Fruit fly (Drosophila melanogaster): ENCODE results near the gene eIF2A.
A peak's percentile ranks its signal among the peaks of the same experiment; 100 is the strongest.

The eIF2A gene

DNA sequence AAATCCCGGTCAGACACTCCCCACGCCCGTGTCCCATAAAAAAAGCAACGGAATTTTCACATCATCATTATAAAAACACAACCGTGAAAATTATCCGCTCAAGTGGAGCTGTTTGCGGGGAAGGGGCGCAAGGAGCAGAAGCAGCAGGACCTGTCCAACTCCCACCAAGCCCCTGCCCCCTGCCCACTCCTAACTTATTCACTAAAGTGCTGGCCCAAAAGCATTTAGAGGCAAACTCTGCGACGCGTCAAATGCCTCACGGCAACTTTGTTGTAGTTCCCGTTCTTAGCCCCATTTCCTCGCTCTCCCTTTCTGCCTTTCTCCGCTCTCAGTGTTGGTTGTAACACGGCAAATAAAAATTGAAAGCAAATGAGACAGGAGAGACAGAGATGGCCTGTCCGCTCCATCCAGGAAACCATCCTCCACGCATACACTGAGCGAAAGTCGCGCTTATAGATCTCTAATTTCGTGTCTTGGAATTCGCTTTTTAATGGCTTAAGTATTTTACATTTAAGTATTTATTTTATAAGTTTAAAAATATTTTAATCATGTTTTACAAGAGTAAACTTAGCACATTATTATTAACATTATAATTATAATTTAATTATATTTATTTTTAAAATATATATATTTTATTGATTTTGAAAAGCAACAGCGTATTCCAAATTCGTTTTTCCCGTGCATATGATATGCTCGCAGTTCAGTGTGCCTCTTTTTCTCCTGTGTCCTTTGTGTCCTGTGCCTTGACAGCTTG, 34.9 kb downstream of the eIF2A start (continued):
- TF ChIP-seq Sox100B (GFP tag; optimal IDR thresholded peaks at IDR 0.05) (peak; percentile 59), Hr51 (GFP tag; optimal IDR thresholded peaks at IDR 0.05) (peak in 1 of 2 experiments; percentile 62), fd3F (GFP tag; optimal IDR thresholded peaks at IDR 0.05) (peak; percentile 0), Sox102F (GFP tag; optimal IDR thresholded peaks at IDR 0.05) (peak; percentile 38), MBD-R2 (GFP tag; IDR thresholded peaks at IDR 0.05) (no peak), odd (GFP tag; optimal IDR thresholded peaks at IDR 0.05) (peak; percentile 27), Gsc (GFP tag; IDR thresholded peaks at IDR 0.05) (no peak), caup (GFP tag; optimal IDR thresholded peaks at IDR 0.05; ENCODE audit: severe bottlenecking) (peak; percentile 30), CG8388 (GFP tag; optimal IDR thresholded peaks at IDR 0.05) (peak; percentile 14), HHEX (GFP tag; optimal IDR thresholded peaks at IDR 0.05) (peak; percentile 42), nau (GFP tag; optimal IDR thresholded peaks at IDR 0.05) (no peak), CG6854 (GFP tag; optimal IDR thresholded peaks at IDR 0.05) (peak; percentile 9), dysf (GFP tag; IDR thresholded peaks at IDR 0.05) (peak; percentile 48; the same call in 1 of the 3 replicates), CG2120 (GFP tag; optimal IDR thresholded peaks at IDR 0.05) (peak; percentile 22), sob (GFP tag; IDR thresholded peaks at IDR 0.05) (no peak), gfzf (GFP tag; optimal IDR thresholded peaks at IDR 0.05) (no peak), CG7271 (tag; optimal IDR thresholded peaks at IDR 0.05) (no peak), Hand (GFP tag; optimal IDR thresholded peaks at IDR 0.05) (peak; percentile 22), CG13424 (tag; optimal IDR thresholded peaks at IDR 0.05) (peak; percentile 57), NC2β (GFP tag; optimal IDR thresholded peaks at IDR 0.05) (no peak), CG11695 (GFP tag; IDR thresholded peaks at IDR 0.05) (0 out of 3 replicates have a peak, but pooled peaks have one; percentile 25), cwo (GFP tag; optimal IDR thresholded peaks at IDR 0.05) (peak; percentile 54), sc (optimal IDR thresholded peaks at IDR 0.05) (no peak), sc (GFP tag; optimal IDR thresholded peaks at IDR 0.05) (peak; percentile 9), fd96Cb (tag; optimal IDR thresholded peaks at IDR 0.05) (peak; percentile 44), ind (GFP tag; optimal IDR thresholded peaks at IDR 0.05) (peak; percentile 16), CG10209 (GFP tag; optimal IDR thresholded peaks at IDR 0.05) (peak; percentile 26), CoRest (tag; optimal IDR thresholded peaks at IDR 0.05) (peak; percentile 64), CG9215 (GFP tag; IDR thresholded peaks at IDR 0.05) (peak; percentile 8; the same call in 1 of the 2 replicates), Blimp-1 (GFP tag; optimal IDR thresholded peaks at IDR 0.05) (no peak), crol (GFP tag; IDR thresholded peaks at IDR 0.05) (peak; percentile 74), lbe (GFP tag; optimal IDR thresholded peaks at IDR 0.05) (no peak), Hr3 (GFP tag; optimal IDR thresholded peaks at IDR 0.05) (peak; percentile 47), Rfx (GFP tag; IDR thresholded peaks at IDR 0.05) (0 out of 2 replicates have a peak, but pooled peaks have one; percentile 4), CG15269 (tag; optimal IDR thresholded peaks at IDR 0.05) (peak; percentile 57), B-H2 (GFP tag; optimal IDR thresholded peaks at IDR 0.05) (no peak), CG12769 (tag; optimal IDR thresholded peaks at IDR 0.05) (no peak), D19A (tag; optimal IDR thresholded peaks at IDR 0.05) (peak; percentile 70), CG7556 (GFP tag; optimal IDR thresholded peaks at IDR 0.05) (peak; percentile 79), gem (tag; optimal IDR thresholded peaks at IDR 0.05) (peak; percentile 69), CG6813 (GFP tag; optimal IDR thresholded peaks at IDR 0.05) (peak; percentile 36), CG10543 (GFP tag; optimal IDR thresholded peaks at IDR 0.05) (peak; percentile 38), CG9437 (GFP tag; optimal IDR thresholded peaks at IDR 0.05) (peak; percentile 38), CG3281 (GFP tag; optimal IDR thresholded peaks at IDR 0.05) (peak; percentile 66), scrt (GFP tag; optimal IDR thresholded peaks at IDR 0.05) (peak; percentile 28), phol (tag; optimal IDR thresholded peaks at IDR 0.05) (peak; percentile 35), Scr (GFP tag; IDR thresholded peaks at IDR 0.05; ENCODE audit: partially characterized antibody) (no peak)
